Worm (Caenorhabditis elegans): ENCODE results near the gene snf-12.

The snf-12 gene

ce11 chrX:9068075-9068474, 38.8 kb downstream of the snf-12 start (continued):
- no peak for TF ChIP-seq attf-4 (tag; optimal IDR thresholded peaks at IDR 0.05)
- no peak for TF ChIP-seq zfp-2 (tag; optimal IDR thresholded peaks at IDR 0.05)
- no peak for TF ChIP-seq nhr-25 (tag; optimal IDR thresholded peaks at IDR 0.05; ENCODE audit: borderline replicate concordance, insufficient read depth)
- TF ChIP-seq dve-1 (tag; optimal IDR thresholded peaks at IDR 0.05; ENCODE audit: insufficient read depth) = peak; percentile 54
- peak; percentile 37 for TF ChIP-seq mxl-3 (GFP tag; optimal IDR thresholded peaks at IDR 0.05)
- no peak for TF ChIP-seq Y48G9A.11 (GFP tag; IDR thresholded peaks at IDR 0.05)
- TF ChIP-seq nhr-237 (tag; optimal IDR thresholded peaks at IDR 0.05) = no peak
- TF ChIP-seq fos-1 (tag; optimal IDR thresholded peaks at IDR 0.05) = no peak
- no peak for TF ChIP-seq egl-27 (tag; optimal IDR thresholded peaks at IDR 0.05)
- no peak for TF ChIP-seq nhr-76 (tag; optimal IDR thresholded peaks at IDR 0.05)
- peak in 1 of 2 experiments; percentile 63 for TF ChIP-seq mdl-1 (tag; optimal IDR thresholded peaks at IDR 0.05)
- TF ChIP-seq ceh-62 (tag; optimal IDR thresholded peaks at IDR 0.05) = no peak
- no peak for TF ChIP-seq set-16 (GFP tag; IDR thresholded peaks at IDR 0.05)
- TF ChIP-seq nhr-11 (tag; optimal IDR thresholded peaks at IDR 0.05) = no peak
- TF ChIP-seq nhr-48 (tag; optimal IDR thresholded peaks at IDR 0.05) = no peak
- no peak for TF ChIP-seq ama-1 (optimal IDR thresholded peaks at IDR 0.05)
- TF ChIP-seq lin-15B (tag; optimal IDR thresholded peaks at IDR 0.05) = no peak
- TF ChIP-seq Y105C5A.15 (GFP tag; IDR thresholded peaks at IDR 0.05) = no peak
- no peak for TF ChIP-seq skn-1 (tag; optimal IDR thresholded peaks at IDR 0.05)
- TF ChIP-seq saeg-2 (GFP tag; IDR thresholded peaks at IDR 0.05) = no peak
- no peak for TF ChIP-seq F26F4.8 (GFP tag; conservative IDR thresholded peaks at IDR 0.05)
- peak; percentile 28; the same call in 1 of the 2 replicates for TF ChIP-seq dmd-6 (GFP tag; IDR thresholded peaks at IDR 0.05)

DNA sequence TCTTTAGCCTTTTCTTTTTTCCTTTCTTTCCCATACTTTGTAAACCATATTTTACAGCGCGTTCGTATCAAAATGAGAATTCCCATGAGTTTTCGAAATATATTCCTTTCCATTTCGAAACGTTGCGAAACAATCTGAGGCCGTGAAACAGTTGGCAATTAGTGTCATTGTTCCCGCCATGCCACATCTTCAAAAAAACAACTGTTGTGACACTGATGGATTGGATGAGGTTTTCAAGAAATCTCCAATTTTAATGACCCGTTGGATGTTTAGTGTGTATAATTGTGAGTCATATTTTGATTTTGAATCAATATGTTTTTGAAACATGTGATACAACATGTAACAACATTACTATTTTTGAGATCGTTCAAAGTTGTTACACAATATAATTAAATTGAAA, 39.8 kb downstream of the snf-12 start:
- TF ChIP-seq fos-1 (tag; optimal IDR thresholded peaks at IDR 0.05) (no peak), attf-4 (tag; optimal IDR thresholded peaks at IDR 0.05) (no peak), nhr-41 (GFP tag; IDR thresholded peaks at IDR 0.05) (no peak), lin-1 (GFP tag; IDR thresholded peaks at IDR 0.05) (no peak), egl-43 (GFP tag; IDR thresholded peaks at IDR 0.05) (no peak), daf-16 (GFP tag; optimal IDR thresholded peaks at IDR 0.05) (peak in 1 of 2 experiments; percentile 0), daf-16 (tag; optimal IDR thresholded peaks at IDR 0.05) (no peak), lin-13 (GFP tag; optimal IDR thresholded peaks at IDR 0.05) (no peak), lsy-2 (tag; optimal IDR thresholded peaks at IDR 0.05) (no peak), gei-8 (GFP tag; optimal IDR thresholded peaks at IDR 0.05) (no peak), dmd-9 (GFP tag; IDR thresholded peaks at IDR 0.05) (no peak), ceh-82 (tag; optimal IDR thresholded peaks at IDR 0.05) (no peak), zip-11 (GFP tag; IDR thresholded peaks at IDR 0.05) (no peak), unc-62 (GFP tag; optimal IDR thresholded peaks at IDR 0.05 in 1 of 2) (peak in 1 of 2 experiments; percentile 91), unc-62 (tag; optimal IDR thresholded peaks at IDR 0.05) (no peak), nhr-76 (tag; optimal IDR thresholded peaks at IDR 0.05) (no peak), mep-1 (tag; optimal IDR thresholded peaks at IDR 0.05) (no peak), hlh-11 (tag; optimal IDR thresholded peaks at IDR 0.05) (peak; percentile 0), F26F4.8 (GFP tag; conservative IDR thresholded peaks at IDR 0.05) (no peak), skn-1 (tag; optimal IDR thresholded peaks at IDR 0.05) (no peak), set-16 (GFP tag; IDR thresholded peaks at IDR 0.05) (no peak)

- TF ChIP-seq dmd-6 (GFP tag; IDR thresholded peaks at IDR 0.05) (no peak), Y105C5A.15 (GFP tag; IDR thresholded peaks at IDR 0.05) (0 out of 2 replicates have a peak, but pooled peaks have one; percentile 59), hlh-11 (tag; optimal IDR thresholded peaks at IDR 0.05) (no peak), madf-9 (GFP tag; conservative IDR thresholded peaks at IDR 0.05) (0 out of 2 replicates have a peak, but pooled peaks have one; percentile 11), mes-2 (tag; optimal IDR thresholded peaks at IDR 0.05; ENCODE audit: poor library complexity, severe bottlenecking) (peak; percentile 0), ceh-44 (GFP tag; IDR thresholded peaks at IDR 0.05) (no peak), daf-16 (GFP tag; optimal IDR thresholded peaks at IDR 0.05) (no peak), daf-16 (tag; optimal IDR thresholded peaks at IDR 0.05) (peak; percentile 30)
Measured at ce11 chrX:9074497-9074896, 45.2 kb downstream of the snf-12 start.

All from whole organism, L4 larva.